Fruit fly (Drosophila melanogaster) whole organism, embryonic: ENCODE data around the gene Dlip1.
A peak's percentile ranks its signal among the peaks of the same experiment; 100 is the strongest.

Experiments used
- Ada2b ChIP-seq: fragments of 200-800 bp; sonication (Bioruptor generic); IDR thresholded peaks from 2 replicates; pipeline ENCODE4 v1.3.6; 2022; ENCODE audit warnings: missing biosample characterization, missing genetic modification characterization
- Awh ChIP-seq: fragments of 200-800 bp; sonication (Bioruptor generic); IDR thresholded peaks from 2 replicates; pipeline ENCODE4, ENCODE4 v1.3.6; 2022; ENCODE audit warnings: missing biosample characterization, missing genetic modification characterization
- Blimp-1 ChIP-seq: fragments of 200-800 bp; sonication (Bioruptor generic); optimal IDR thresholded peaks from 3 replicates; lab custom pipeline; 2018; ENCODE audit warnings: missing biosample characterization, missing genetic modification characterization, mild to moderate bottlenecking, moderate library complexity, missing genetic modification reagents
- CG10462 ChIP-seq: fragments of 200-800 bp; sonication (Bioruptor generic); optimal IDR thresholded peaks from 2 replicates; lab custom pipeline; 2016; ENCODE audit warnings: missing biosample characterization, missing genetic modification characterization
- CG10565 ChIP-seq: fragments of 200-800 bp; sonication (Bioruptor generic); optimal IDR thresholded peaks from 3 replicates; lab custom pipeline; 2016; ENCODE audit warnings: missing biosample characterization, mild to moderate bottlenecking, missing genetic modification characterization
- CG10959 ChIP-seq: fragments of 200-800 bp; sonication (Bioruptor generic); IDR thresholded peaks from 2 replicates; pipeline ENCODE4 v1.3.6; 2022; ENCODE audit warnings: missing biosample characterization, missing genetic modification characterization
- CG11247 ChIP-seq: fragments of 200-800 bp; sonication (Bioruptor generic); IDR thresholded peaks from 2 replicates; pipeline ENCODE4 v1.3.6; 2022; ENCODE audit warnings: missing biosample characterization, missing genetic modification characterization
- CG11560 ChIP-seq: fragments of 200-800 bp; sonication (Bioruptor generic); IDR thresholded peaks from 3 replicates; pipeline ENCODE4 v1.3.6; 2022; ENCODE audit warnings: missing biosample characterization, missing genetic modification characterization
- CG12219 ChIP-seq: fragments of 200-800 bp; sonication (Bioruptor generic); optimal IDR thresholded peaks from 3 replicates; lab custom pipeline; 2018; ENCODE audit warnings: missing biosample characterization, mild to moderate bottlenecking, missing genetic modification characterization
- CG12236 ChIP-seq: fragments of 200-800 bp; sonication (Bioruptor generic); optimal IDR thresholded peaks from 2 replicates; lab custom pipeline; 2016; ENCODE audit warnings: missing biosample characterization, missing genetic modification characterization
- CG14710 ChIP-seq: fragments of 200-800 bp; sonication (Bioruptor generic); optimal IDR thresholded peaks from 3 replicates; lab custom pipeline; 2019; ENCODE audit warnings: missing biosample characterization, mild to moderate bottlenecking, missing genetic modification characterization, moderate library complexity
- CG15514 ChIP-seq: fragments of 200-800 bp; sonication (Bioruptor generic); optimal IDR thresholded peaks from 3 replicates; lab custom pipeline; 2017; ENCODE audit warnings: missing biosample characterization, missing genetic modification characterization, mild to moderate bottlenecking, moderate library complexity, missing genetic modification reagents
- CG16813 ChIP-seq: fragments of 200-800 bp; sonication (Bioruptor generic); IDR thresholded peaks from 3 replicates; pipeline ENCODE4 v1.3.6; 2022; ENCODE audit warnings: missing biosample characterization, missing genetic modification characterization; ENCODE audit not compliant: partially characterized antibody
- CG17359 ChIP-seq: fragments of 200-800 bp; sonication (Bioruptor generic); optimal IDR thresholded peaks from 3 replicates; lab custom pipeline; 2018; ENCODE audit warnings: missing biosample characterization, mild to moderate bottlenecking, missing genetic modification characterization, moderate library complexity
- CG17385 ChIP-seq: fragments of 200-800 bp; sonication (Bioruptor generic); optimal IDR thresholded peaks from 3 replicates; lab custom pipeline; 2018; ENCODE audit warnings: missing biosample characterization, mild to moderate bottlenecking, missing genetic modification characterization
- CG17612 ChIP-seq: fragments of 200-800 bp; sonication (Bioruptor generic); IDR thresholded peaks from 2 replicates; pipeline ENCODE4 v1.3.6; 2022; ENCODE audit warnings: missing biosample characterization, missing genetic modification characterization
- CG17829 ChIP-seq: fragments of 200-800 bp; optimal IDR thresholded peaks from 2 replicates; lab custom pipeline; 2019; ENCODE audit warnings: missing biosample characterization, mild to moderate bottlenecking, missing genetic modification characterization, moderate library complexity
- CG32767 ChIP-seq: fragments of 200-800 bp; sonication (Bioruptor generic); IDR thresholded peaks from 2 replicates; pipeline ENCODE4 v1.3.6; 2022; ENCODE audit warnings: missing biosample characterization, missing genetic modification characterization
- CG34422 ChIP-seq: fragments of 200-800 bp; sonication (Bioruptor generic); IDR thresholded peaks from 3 replicates; pipeline ENCODE4 v1.3.6; 2022; ENCODE audit warnings: missing biosample characterization, missing genetic modification characterization
- CG7745 ChIP-seq: fragments of 200-800 bp; sonication (Bioruptor generic); optimal IDR thresholded peaks from 2 replicates; lab custom pipeline; 2018; ENCODE audit warnings: missing biosample characterization, mild to moderate bottlenecking, missing genetic modification characterization, moderate library complexity
- CG8359 ChIP-seq: fragments of 200-800 bp; sonication (Bioruptor generic); optimal IDR thresholded peaks from 2 replicates; lab custom pipeline; 2017; ENCODE audit warnings: missing biosample characterization, mild to moderate bottlenecking, missing genetic modification characterization, borderline replicate concordance
- Dek ChIP-seq: fragments of 200-800 bp; sonication (Bioruptor generic); optimal IDR thresholded peaks from 3 replicates; lab custom pipeline; 2019; ENCODE audit warnings: missing biosample characterization, mild to moderate bottlenecking, missing genetic modification characterization, moderate library complexity
- E2f2 ChIP-seq: fragments of 200-800 bp; sonication (Bioruptor generic); IDR thresholded peaks from 2 replicates; pipeline ENCODE4 v1.3.6; 2022; ENCODE audit warnings: missing biosample characterization, missing genetic modification characterization
- Elba2 ChIP-seq: fragments of 200-800 bp; sonication (Bioruptor generic); optimal IDR thresholded peaks from 3 replicates; lab custom pipeline; 2016; ENCODE audit warnings: missing biosample characterization, missing genetic modification characterization
- Hmx ChIP-seq: fragments of 200-800 bp; sonication (Bioruptor generic); optimal IDR thresholded peaks from 2 replicates; lab custom pipeline; 2016; ENCODE audit warnings: missing biosample characterization, missing genetic modification characterization
- Lim3 ChIP-seq: fragments of 200-800 bp; sonication (Bioruptor generic); IDR thresholded peaks from 2 replicates; pipeline ENCODE4 v1.3.6; 2022; ENCODE audit warnings: missing biosample characterization, missing genetic modification characterization
- Mad ChIP-seq: fragments of 200-800 bp; sonication (Bioruptor generic); optimal IDR thresholded peaks from 2 replicates; lab custom pipeline; 2016; ENCODE audit warnings: missing biosample characterization, missing genetic modification characterization
- NC2α ChIP-seq: fragments of 200-800 bp; sonication (Bioruptor generic); optimal IDR thresholded peaks from 2 replicates; lab custom pipeline; 2016; ENCODE audit warnings: missing biosample characterization, missing genetic modification characterization
- Nf-YC ChIP-seq: fragments of 200-800 bp; optimal IDR thresholded peaks from 3 replicates; lab custom pipeline; 2019; ENCODE audit warnings: missing biosample characterization, mild to moderate bottlenecking, missing genetic modification characterization, moderate library complexity
- PHDP ChIP-seq: fragments of 200-800 bp; sonication (Bioruptor generic); optimal IDR thresholded peaks from 3 replicates; lab custom pipeline; 2018; ENCODE audit warnings: missing biosample characterization, mild to moderate bottlenecking, missing genetic modification characterization, moderate library complexity
- Ptx1 ChIP-seq: fragments of 200-800 bp; sonication (Bioruptor generic); IDR thresholded peaks from 2 replicates; pipeline ENCODE4 v1.3.6; 2022; ENCODE audit warnings: missing biosample characterization, missing genetic modification characterization
- Rfx ChIP-seq: fragments of 200-800 bp; sonication (Bioruptor generic); IDR thresholded peaks from 2 replicates; pipeline ENCODE4 v1.3.6; 2022; ENCODE audit warnings: missing biosample characterization, missing genetic modification characterization
- Sox100B ChIP-seq: fragments of 200-800 bp; sonication (Bioruptor generic); optimal IDR thresholded peaks from 3 replicates; lab custom pipeline; 2018; ENCODE audit warnings: missing biosample characterization, mild to moderate bottlenecking, missing genetic modification characterization
- Xrp1 ChIP-seq: fragments of 200-800 bp; sonication (Bioruptor generic); IDR thresholded peaks from 2 replicates; pipeline ENCODE4 v1.3.6; 2022; ENCODE audit warnings: missing biosample characterization, missing genetic modification characterization
- ac ChIP-seq: fragments of 200-800 bp; sonication (Bioruptor generic); optimal IDR thresholded peaks from 3 replicates; lab custom pipeline; 2017; ENCODE audit warnings: missing biosample characterization, mild to moderate bottlenecking, missing genetic modification characterization
- ara ChIP-seq: fragments of 200-800 bp; sonication (Bioruptor generic); IDR thresholded peaks from 2 replicates; pipeline ENCODE4 v1.3.6; 2022; ENCODE audit warnings: missing biosample characterization, missing genetic modification characterization
- ci ChIP-seq: fragments of 200-800 bp; sonication (Bioruptor generic); IDR thresholded peaks from 3 replicates; pipeline ENCODE4 v1.3.6; 2022; ENCODE audit warnings: missing biosample characterization, missing genetic modification characterization
- dmrt11E ChIP-seq: fragments of 200-800 bp; sonication (Bioruptor generic); optimal IDR thresholded peaks from 3 replicates; lab custom pipeline; 2018; ENCODE audit warnings: missing biosample characterization, mild to moderate bottlenecking, missing genetic modification characterization, moderate library complexity
- dmrt99B ChIP-seq: fragments of 200-800 bp; sonication (Bioruptor generic); optimal IDR thresholded peaks from 2 replicates; lab custom pipeline; 2018; ENCODE audit warnings: missing biosample characterization, mild to moderate bottlenecking, missing genetic modification characterization, moderate library complexity
- fd64A ChIP-seq: fragments of 200-800 bp; sonication (Bioruptor generic); optimal IDR thresholded peaks from 3 replicates; lab custom pipeline; 2018; ENCODE audit warnings: missing biosample characterization, mild to moderate bottlenecking, missing genetic modification characterization
- fd96Cb ChIP-seq: fragments of 200-800 bp; sonication (Bioruptor generic); optimal IDR thresholded peaks from 2 replicates; lab custom pipeline; 2018; ENCODE audit warnings: missing biosample characterization, mild to moderate bottlenecking, missing genetic modification characterization, moderate library complexity
- pfk ChIP-seq: fragments of 200-800 bp; sonication (Bioruptor generic); optimal IDR thresholded peaks from 2 replicates; lab custom pipeline; 2018; ENCODE audit warnings: missing biosample characterization, mild to moderate bottlenecking, missing genetic modification characterization, moderate library complexity
- prd ChIP-seq, 3 experiments: fragments of >200 bp in 2 of 3; fragments of 200-800 bp in 1 of 3; sonication (Bioruptor generic) in 1 of 3; optimal IDR thresholded peaks in 2 of 3; IDR thresholded peaks in 1 of 3; 2 replicates in 2 of 3; 3 replicates in 1 of 3; pipeline versions ENCODE4 v1.3.6 to Lab custom; 2017 to 2022; ENCODE audit warnings: missing biosample characterization in 1 of 3, missing genetic modification characterization in 1 of 3
- ranshi ChIP-seq: fragments of 200-800 bp; sonication (Bioruptor generic); IDR thresholded peaks from 2 replicates; pipeline ENCODE4 v1.3.6; 2022; ENCODE audit warnings: missing biosample characterization, missing genetic modification characterization
- slbo ChIP-seq: fragments of 200-800 bp; sonication (Bioruptor generic); IDR thresholded peaks from 2 replicates; pipeline ENCODE4 v1.3.6; 2022; ENCODE audit warnings: missing biosample characterization, missing genetic modification characterization
- so ChIP-seq: fragments of 200-800 bp; sonication (Bioruptor generic); IDR thresholded peaks from 3 replicates; pipeline ENCODE4 v1.3.6; 2022; ENCODE audit warnings: missing biosample characterization, missing genetic modification characterization
- sqz ChIP-seq: fragments of 200-800 bp; sonication (Bioruptor generic); optimal IDR thresholded peaks from 3 replicates; lab custom pipeline; 2018; ENCODE audit warnings: missing biosample characterization, mild to moderate bottlenecking, missing genetic modification characterization
- sr ChIP-seq: fragments of 200-800 bp; sonication (Bioruptor generic); IDR thresholded peaks from 3 replicates; pipeline ENCODE4 v1.3.6; 2022; ENCODE audit warnings: missing biosample characterization, missing genetic modification characterization
- toy ChIP-seq: fragments of 200-800 bp; sonication (Bioruptor generic); IDR thresholded peaks from 2 replicates; pipeline ENCODE4 v1.3.6; 2022; ENCODE audit warnings: missing biosample characterization, missing genetic modification characterization
- twi ChIP-seq: fragments of 200-800 bp; optimal IDR thresholded peaks from 2 replicates; lab custom pipeline; 2019; ENCODE audit warnings: missing biosample characterization, mild to moderate bottlenecking, missing genetic modification characterization, moderate library complexity

Dlip1 gene

DNA sequence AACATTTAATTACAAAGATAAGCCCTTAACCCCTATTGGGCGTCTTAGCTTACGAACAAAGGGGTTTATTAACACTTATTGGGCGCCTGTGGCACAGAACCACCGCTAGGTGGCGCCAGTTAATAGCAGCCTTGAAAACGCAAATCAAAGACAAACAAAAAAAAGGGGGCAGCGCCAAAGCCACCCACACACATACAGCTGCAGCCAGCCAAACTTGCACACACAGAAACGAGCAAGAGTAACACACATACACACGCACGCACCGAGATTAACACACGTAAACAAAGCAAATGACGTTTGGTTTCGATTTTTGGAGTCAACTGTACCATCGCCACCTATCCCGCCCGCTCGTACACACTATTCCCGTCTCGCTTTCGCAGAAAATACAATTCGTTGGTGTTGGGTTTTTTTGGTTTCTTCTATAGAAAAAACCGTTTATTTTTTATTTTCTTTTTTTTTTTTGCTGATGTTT is 6.3 kb upstream of the Dlip1 start (continued):
- TF ChIP-seq pfk (no peak), so (peak; percentile 71; the same call in 2 of the 3 replicates), twi (tag; lab: Kevin White, UChicago) (no peak), Dek (tag; lab: Kevin White, UChicago) (peak; percentile 35), Awh (GFP tag; lab: Robert Waterston, UW) (no peak; the same call in 1 of the 2 replicates), toy (GFP tag; lab: Robert Waterston, UW) (no peak), CG34422 (GFP tag; lab: Robert Waterston, UW) (no peak), Blimp-1 (GFP tag; lab: Kevin White, UChicago) (no peak), slbo (GFP tag; lab: Robert Waterston, UW) (peak; percentile 44; the same call in 1 of the 2 replicates), Hmx (no peak), CG11247 (GFP tag; lab: Robert Waterston, UW) (peak; percentile 11; the same call in 1 of the 2 replicates), CG12236 (GFP tag; lab: Kevin White, UChicago) (no peak), CG12219 (no peak), Nf-YC (peak; percentile 76), fd96Cb (tag; lab: Kevin White, UChicago) (no peak), dmrt11E (tag; lab: Kevin White, UChicago) (no peak), ara (no peak), CG32767 (GFP tag; lab: Robert Waterston, UW) (no peak), CG11560 (tag; lab: Robert Waterston, UW) (no peak), ci (GFP tag; lab: Robert Waterston, UW) (peak; percentile 73; the same call in 2 of the 3 replicates), prd (optimal IDR thresholded peaks at IDR 0.05; lab: Kevin White, UChicago) (no peak), prd (GFP tag; IDR thresholded peaks at IDR 0.05; lab: Robert Waterston, UW) (0 out of 3 replicates have a peak, but pooled peaks have one; percentile 39), NC2α (no peak), CG16813 (no peak), CG10959 (GFP tag; lab: Robert Waterston, UW) (peak; percentile 71), CG17385 (GFP tag; lab: Kevin White, UChicago) (no peak), Ada2b (GFP tag; lab: Robert Waterston, UW) (no peak), dmrt99B (no peak), CG7745 (tag; lab: Kevin White, UChicago) (no peak), CG10462 (GFP tag; lab: Kevin White, UChicago) (no peak), CG17359 (tag; lab: Kevin White, UChicago) (peak; percentile 32), Rfx (GFP tag; lab: Robert Waterston, UW) (peak; percentile 35), CG14710 (tag; lab: Kevin White, UChicago) (peak; percentile 15), CG8359 (GFP tag; lab: Kevin White, UChicago) (no peak), CG15514 (GFP tag; lab: Kevin White, UChicago) (peak; percentile 63), ranshi (GFP tag; lab: Robert Waterston, UW) (peak; percentile 5; the same call in 1 of the 2 replicates), CG17829 (peak; percentile 16), CG10565 (no peak), Sox100B (GFP tag; lab: Kevin White, UChicago) (no peak), Xrp1 (GFP tag; lab: Robert Waterston, UW) (peak; percentile 42; the same call in 1 of the 2 replicates), ac (no peak), Ptx1 (GFP tag; lab: Robert Waterston, UW) (peak; percentile 57; the same call in 1 of the 2 replicates), E2f2 (GFP tag; lab: Robert Waterston, UW) (peak; percentile 30; the same call in 1 of the 2 replicates), fd64A (GFP tag; lab: Kevin White, UChicago) (no peak), Mad (no peak), Lim3 (GFP tag; lab: Robert Waterston, UW) (no peak), PHDP (tag; lab: Kevin White, UChicago) (peak; percentile 54), Elba2 (GFP tag; lab: Kevin White, UChicago) (peak; percentile 91), CG17612 (GFP tag; lab: Robert Waterston, UW) (no peak), sr (GFP tag; lab: Robert Waterston, UW) (peak; percentile 53; the same call in 1 of the 3 replicates), sqz (GFP tag; lab: Kevin White, UChicago) (peak; percentile 83)
